Worm (Caenorhabditis elegans): ENCODE measurements around the gene chw-1.
A peak's percentile ranks its signal among the peaks of the same experiment; 100 is the strongest.

chw-1 gene

DNA sequence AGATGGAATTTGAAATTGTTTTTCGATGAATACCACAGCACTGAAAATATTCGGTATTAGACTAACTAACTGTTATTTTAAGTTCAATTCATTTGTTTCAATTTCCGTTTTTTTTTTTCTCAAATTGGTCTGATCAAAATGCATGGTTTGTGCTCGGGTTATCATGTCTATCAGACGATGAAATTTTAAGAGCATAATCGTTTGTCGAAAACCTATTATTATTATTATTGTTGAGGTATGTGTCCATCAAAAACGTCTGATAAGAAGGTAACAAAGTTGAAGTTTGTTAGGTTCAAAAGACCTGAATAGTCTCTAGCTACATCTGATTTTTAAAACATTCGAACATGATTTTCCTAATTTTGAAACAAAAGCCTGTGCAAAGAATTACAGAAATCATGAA, 21.9 kb downstream of the chw-1 start:
- no peak for TF ChIP-seq tbx-2 (tag; optimal IDR thresholded peaks at IDR 0.05)
- no peak for TF ChIP-seq snpc-4 (tag; optimal IDR thresholded peaks at IDR 0.05)
- no peak for TF ChIP-seq nhr-12 (tag; optimal IDR thresholded peaks at IDR 0.05)
- no peak for TF ChIP-seq lin-39 (tag; optimal IDR thresholded peaks at IDR 0.05)
- TF ChIP-seq pqm-1 (tag; optimal IDR thresholded peaks at IDR 0.05): peak; percentile 16
- TF ChIP-seq elt-2 (tag; optimal IDR thresholded peaks at IDR 0.05): peak; percentile 85
- TF ChIP-seq ama-1 (optimal IDR thresholded peaks at IDR 0.05): no peak

DNA sequence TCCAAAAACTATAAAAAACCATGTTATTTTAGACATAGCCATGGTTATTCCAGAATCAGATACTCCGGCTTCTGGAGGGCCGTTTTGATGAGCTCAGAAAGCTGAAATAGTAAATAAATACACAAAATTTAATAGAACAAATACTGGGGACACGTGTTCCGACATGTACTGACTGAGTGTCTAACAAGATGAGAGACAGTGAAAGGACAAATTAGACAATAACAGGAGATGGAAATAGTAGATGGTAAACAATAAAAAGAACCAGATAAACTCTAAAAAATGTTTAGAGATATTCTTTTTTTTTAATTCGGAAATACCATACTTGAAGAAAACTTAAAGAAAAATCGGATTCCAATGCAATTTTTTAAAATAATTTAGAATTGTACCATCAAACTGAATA, 22.6 kb downstream of the chw-1 start, which contains the start of gene Y32F6B.1:
Gene Y32F6B.1 (minus strand): TSS at position 101 of the 400 bp plus-strand sequence.
- TF ChIP-seq pha-4 (tag; optimal IDR thresholded peaks at IDR 0.05) (no peak), nhr-11 (tag; optimal IDR thresholded peaks at IDR 0.05) (no peak), hmg-11 (tag; optimal IDR thresholded peaks at IDR 0.05) (no peak), fkh-10 (GFP tag; optimal IDR thresholded peaks at IDR 0.05) (no peak), R02D3.7 (tag; optimal IDR thresholded peaks at IDR 0.05) (no peak), fos-1 (tag; optimal IDR thresholded peaks at IDR 0.05) (no peak), jun-1 (tag; optimal IDR thresholded peaks at IDR 0.05) (no peak), lin-15B (tag; optimal IDR thresholded peaks at IDR 0.05) (no peak), nhr-77 (tag; optimal IDR thresholded peaks at IDR 0.05) (no peak), lin-39 (tag; optimal IDR thresholded peaks at IDR 0.05) (no peak), ztf-4 (tag; optimal IDR thresholded peaks at IDR 0.05) (no peak), lsy-12 (tag; optimal IDR thresholded peaks at IDR 0.05) (no peak), nhr-43 (tag; optimal IDR thresholded peaks at IDR 0.05; ENCODE audit: poor library complexity, severe bottlenecking) (no peak), unc-39 (tag; optimal IDR thresholded peaks at IDR 0.05) (no peak), tbx-2 (tag; optimal IDR thresholded peaks at IDR 0.05) (no peak), zag-1 (tag; optimal IDR thresholded peaks at IDR 0.05) (no peak), ceh-9 (tag; optimal IDR thresholded peaks at IDR 0.05) (no peak), elt-1 (tag; optimal IDR thresholded peaks at IDR 0.05) (no peak), nhr-67 (tag; optimal IDR thresholded peaks at IDR 0.05) (no peak), ama-1 (optimal IDR thresholded peaks at IDR 0.05) (no peak)

DNA sequence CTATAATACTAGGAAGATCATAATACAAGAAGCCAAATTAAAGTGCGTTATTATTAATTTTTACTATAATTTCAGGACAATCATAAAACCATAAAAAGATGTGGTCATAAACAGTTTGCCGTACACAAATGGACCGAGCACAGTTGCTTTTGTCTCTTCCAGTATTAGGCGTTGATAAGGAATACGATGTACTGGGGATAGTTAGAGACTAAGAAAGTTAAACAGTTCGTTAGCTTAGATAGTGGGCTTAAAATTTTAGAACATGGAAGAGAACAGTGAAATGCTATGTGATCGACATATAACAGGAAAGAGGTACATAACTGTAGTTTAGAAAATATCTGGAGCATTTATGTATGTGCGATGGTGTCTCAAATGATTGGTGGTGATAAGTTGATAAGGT, 23.3 kb downstream of the chw-1 start:
- TF ChIP-seq zag-1 (tag; optimal IDR thresholded peaks at IDR 0.05) (no peak), elt-2 (tag; optimal IDR thresholded peaks at IDR 0.05) (peak; percentile 73), lsy-12 (tag; optimal IDR thresholded peaks at IDR 0.05) (no peak), fos-1 (tag; optimal IDR thresholded peaks at IDR 0.05) (no peak), unc-62 (GFP tag; optimal IDR thresholded peaks at IDR 0.05) (no peak), elt-3 (tag; optimal IDR thresholded peaks at IDR 0.05) (no peak), jun-1 (tag; optimal IDR thresholded peaks at IDR 0.05) (no peak), lin-39 (tag; optimal IDR thresholded peaks at IDR 0.05) (no peak), fkh-2 (tag; optimal IDR thresholded peaks at IDR 0.05) (no peak), pqm-1 (tag; optimal IDR thresholded peaks at IDR 0.05) (peak; percentile 59), ZK546.5 (tag; optimal IDR thresholded peaks at IDR 0.05) (no peak), nhr-77 (tag; optimal IDR thresholded peaks at IDR 0.05) (no peak), unc-39 (tag; optimal IDR thresholded peaks at IDR 0.05) (no peak), ztf-11 (tag; optimal IDR thresholded peaks at IDR 0.05) (no peak)

DNA sequence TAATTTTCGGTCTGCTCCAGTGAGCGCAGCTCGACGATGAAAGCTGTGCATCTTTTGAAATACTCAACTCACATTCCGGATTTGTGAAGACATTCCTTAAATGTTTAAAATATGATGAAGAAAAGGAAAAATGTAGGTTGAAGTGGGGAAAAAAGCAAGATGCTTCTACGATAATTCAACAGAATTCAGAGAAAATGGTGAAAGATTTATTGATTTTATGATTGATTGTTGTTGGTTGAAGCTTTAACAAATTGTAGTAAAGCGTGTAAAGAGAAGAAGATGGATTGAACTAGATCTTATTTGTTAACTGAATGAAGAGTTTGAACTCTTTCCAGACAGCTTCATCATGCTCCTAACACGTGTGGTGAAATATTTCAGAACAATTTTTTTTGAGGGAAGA, 27.9 kb downstream of the chw-1 start, which contains the start of gene ncx-5:
Gene ncx-5 (minus strand): TSS at position 101 of the 400 bp plus-strand sequence.
- no peak for TF ChIP-seq ceh-9 (tag; optimal IDR thresholded peaks at IDR 0.05)
- no peak for TF ChIP-seq nhr-12 (tag; optimal IDR thresholded peaks at IDR 0.05)
- no peak for TF ChIP-seq tbx-2 (tag; optimal IDR thresholded peaks at IDR 0.05)
- TF ChIP-seq elt-2 (tag; optimal IDR thresholded peaks at IDR 0.05): no peak
- no peak for TF ChIP-seq nhr-77 (tag; optimal IDR thresholded peaks at IDR 0.05)
- no peak for TF ChIP-seq nhr-67 (tag; optimal IDR thresholded peaks at IDR 0.05)

DNA sequence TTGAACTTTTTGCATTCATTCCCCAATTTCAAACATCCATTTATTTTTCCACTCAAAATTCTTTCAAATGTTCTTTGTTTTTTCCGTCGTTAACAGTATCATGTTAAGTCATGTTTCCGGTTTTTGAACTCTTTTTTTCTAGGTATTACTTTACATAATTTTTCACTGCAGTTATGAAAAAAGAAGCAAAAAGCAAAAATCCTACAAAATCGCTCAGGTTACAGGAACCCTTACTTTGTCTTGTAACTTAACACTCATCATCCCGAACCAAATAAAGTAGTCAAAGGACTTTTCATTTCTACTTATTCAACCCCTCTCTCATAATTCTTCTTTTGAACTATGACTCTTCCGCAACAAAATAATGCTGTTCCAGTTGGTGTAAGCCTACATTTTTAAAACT, 29.4 kb downstream of the chw-1 start, which contains the start of gene aqp-5:
Gene aqp-5 (plus strand): TSS at position 301 of the 400 bp plus-strand sequence.
- no peak for TF ChIP-seq nhr-28 (tag; optimal IDR thresholded peaks at IDR 0.05)
- no peak for TF ChIP-seq ceh-82 (tag; optimal IDR thresholded peaks at IDR 0.05)
- TF ChIP-seq nhr-25 (tag; optimal IDR thresholded peaks at IDR 0.05): no peak
- no peak for TF ChIP-seq mml-1 (tag; optimal IDR thresholded peaks at IDR 0.05)
- TF ChIP-seq nhr-76 (tag; optimal IDR thresholded peaks at IDR 0.05): no peak
- no peak for TF ChIP-seq fos-1 (tag; optimal IDR thresholded peaks at IDR 0.05)
- TF ChIP-seq elt-2 (tag; optimal IDR thresholded peaks at IDR 0.05): no peak
- no peak for TF ChIP-seq fkh-10 (GFP tag; optimal IDR thresholded peaks at IDR 0.05)
- no peak for TF ChIP-seq egl-5 (tag; optimal IDR thresholded peaks at IDR 0.05)
- TF ChIP-seq tbx-2 (tag; optimal IDR thresholded peaks at IDR 0.05): no peak
- no peak for TF ChIP-seq egl-27 (tag; optimal IDR thresholded peaks at IDR 0.05)
- TF ChIP-seq pha-4 (tag; optimal IDR thresholded peaks at IDR 0.05): no peak
- no peak for TF ChIP-seq ZK546.5 (tag; optimal IDR thresholded peaks at IDR 0.05)
- no peak for TF ChIP-seq ztf-11 (tag; optimal IDR thresholded peaks at IDR 0.05)
- no peak for TF ChIP-seq zag-1 (tag; optimal IDR thresholded peaks at IDR 0.05)
- no peak for TF ChIP-seq unc-62 (GFP tag; optimal IDR thresholded peaks at IDR 0.05)
- no peak for TF ChIP-seq nhr-67 (tag; optimal IDR thresholded peaks at IDR 0.05)
- TF ChIP-seq daf-12 (tag; optimal IDR thresholded peaks at IDR 0.05): no peak
- TF ChIP-seq skn-1 (tag; optimal IDR thresholded peaks at IDR 0.05): no peak
- TF ChIP-seq ceh-9 (tag; optimal IDR thresholded peaks at IDR 0.05): no peak

All from whole organism, L3 larva.